Worm (Caenorhabditis elegans) whole organism, young adult: ENCODE results near the gene C17C3.15.

Experiments
- B0019.2 ChIP-seq: fragments of 200-800 bp; sonication (Bioruptor generic); conservative IDR thresholded peaks from 2 replicates; pipeline ENCODE4 v1.3.6; 2022; ENCODE audit warnings: missing genetic modification reagents, missing genetic modification characterization, missing compliant biosample characterization
- B0035.1 ChIP-seq: sonication (generic microtip); optimal IDR thresholded peaks from 2 replicates; lab custom pipeline; 2016; ENCODE audit warnings: missing genetic modification characterization, mild to moderate bottlenecking, missing compliant biosample characterization, missing genotype, missing genetic modification reagents
- B0336.3 ChIP-seq: fragments of 200-800 bp; sonication (Bioruptor generic); IDR thresholded peaks from 2 replicates; pipeline ENCODE4 v1.3.6; 2022; ENCODE audit warnings: missing genetic modification characterization, missing compliant biosample characterization
- C06A6.2 ChIP-seq: fragments of 200-800 bp; sonication (Bioruptor generic); conservative IDR thresholded peaks from 2 replicates; pipeline ENCODE4 v1.3.6; 2022; ENCODE audit warnings: missing genetic modification characterization, missing compliant biosample characterization
- F33H1.4 ChIP-seq: fragments of 200-800 bp; sonication (Bioruptor generic); IDR thresholded peaks from 2 replicates; pipeline ENCODE4 v1.3.6; 2022; ENCODE audit warnings: missing genetic modification reagents, missing genetic modification characterization, missing compliant biosample characterization
- F39B2.1 ChIP-seq: fragments of 200-800 bp; sonication (Bioruptor generic); IDR thresholded peaks from 2 replicates; pipeline ENCODE4 v1.3.6; 2022; ENCODE audit warnings: missing genetic modification reagents, missing genetic modification characterization, missing compliant biosample characterization
- F49E8.2 ChIP-seq: sonication (generic microtip); optimal IDR thresholded peaks from 3 replicates; lab custom pipeline; 2017; ENCODE audit warnings: missing genetic modification characterization, mild to moderate bottlenecking, missing compliant biosample characterization, antibody characterized with exemption, moderate library complexity; ENCODE audit not compliant: insufficient read depth
- F57A8.1 ChIP-seq: fragments of 200-800 bp; sonication (Bioruptor generic); optimal IDR thresholded peaks from 2 replicates; lab custom pipeline; 2018; ENCODE audit warnings: mild to moderate bottlenecking, missing genetic modification characterization, moderate library complexity, missing compliant biosample characterization
- K11D2.4 ChIP-seq: fragments of 200-800 bp; sonication (Bioruptor generic); IDR thresholded peaks from 2 replicates; pipeline ENCODE4 v1.3.6; 2022; ENCODE audit warnings: missing genetic modification reagents, missing genetic modification characterization, missing compliant biosample characterization
- Y53F4B.3 ChIP-seq: fragments of 200-800 bp; sonication (Bioruptor generic); IDR thresholded peaks from 2 replicates; pipeline ENCODE4 v1.3.6; 2022; ENCODE audit warnings: missing genetic modification reagents, missing genetic modification characterization, missing compliant biosample characterization
- Y56A3A.18 ChIP-seq: fragments of 200-800 bp; sonication (Bioruptor generic); IDR thresholded peaks from 2 replicates; pipeline ENCODE4 v1.3.6; 2022; ENCODE audit warnings: missing genetic modification reagents, missing genetic modification characterization, missing compliant biosample characterization
- akir-1 ChIP-seq: fragments of 200-800 bp; sonication (Bioruptor generic); optimal IDR thresholded peaks from 2 replicates; lab custom pipeline; 2018; ENCODE audit warnings: mild to moderate bottlenecking, missing genetic modification characterization, moderate library complexity, missing compliant biosample characterization
- aptf-3 ChIP-seq: fragments of 200-800 bp; sonication (Bioruptor generic); IDR thresholded peaks from 2 replicates; pipeline ENCODE4 v1.3.6; 2022; ENCODE audit warnings: missing genetic modification characterization, missing compliant biosample characterization
- cebp-1 ChIP-seq, 2 experiments: fragments of 200-800 bp in 1 of 2; sonication (Bioruptor generic) in 1 of 2; sonication (generic microtip) in 1 of 2; IDR thresholded peaks in 1 of 2; optimal IDR thresholded peaks in 1 of 2; 2 replicates each; pipeline versions ENCODE4 v1.3.6 to Lab custom; 2017 to 2022; ENCODE audit warnings: missing compliant biosample characterization in 2 of 2, missing genetic modification characterization in 2 of 2, mild to moderate bottlenecking in 1 of 2, missing genetic modification reagents in 1 of 2, moderate library complexity in 1 of 2
- cebp-2 ChIP-seq: fragments of 200-800 bp; sonication (Bioruptor generic); IDR thresholded peaks from 2 replicates; pipeline ENCODE4 v1.3.6; 2022; ENCODE audit warnings: missing genetic modification characterization, missing compliant biosample characterization
- ceh-100 ChIP-seq: fragments of 200-800 bp; sonication (Bioruptor generic); IDR thresholded peaks from 2 replicates; pipeline ENCODE4 v1.3.6; 2022; ENCODE audit warnings: missing genetic modification reagents, missing genetic modification characterization, missing compliant biosample characterization
- ceh-58 ChIP-seq: fragments of 200-800 bp; sonication (Bioruptor generic); IDR thresholded peaks from 2 replicates; pipeline ENCODE4 v1.3.6; 2022; ENCODE audit warnings: missing genetic modification characterization, missing compliant biosample characterization
- egl-18 ChIP-seq: fragments of 200-800 bp; sonication (Bioruptor generic); IDR thresholded peaks from 2 replicates; pipeline ENCODE4 v1.3.6; 2022; ENCODE audit warnings: missing genetic modification reagents, missing genetic modification characterization, missing compliant biosample characterization
- gei-17 ChIP-seq: fragments of 200-800 bp; sonication (Bioruptor generic); optimal IDR thresholded peaks from 2 replicates; lab custom pipeline; 2018; ENCODE audit warnings: mild to moderate bottlenecking, missing genetic modification characterization, missing compliant biosample characterization
- him-1 ChIP-seq: sonication (generic microtip); optimal IDR thresholded peaks from 2 replicates; lab custom pipeline; 2016; ENCODE audit warnings: missing genotype, missing genetic modification reagents, missing genetic modification characterization, missing compliant biosample characterization
- lag-1 ChIP-seq: fragments of 200-800 bp; sonication (Bioruptor generic); IDR thresholded peaks from 2 replicates; pipeline ENCODE4 v1.3.6; 2022; ENCODE audit warnings: missing genetic modification reagents, missing genetic modification characterization, missing compliant biosample characterization
- lin-26 ChIP-seq: fragments of 200-800 bp; sonication (Bioruptor generic); IDR thresholded peaks from 2 replicates; pipeline ENCODE4 v1.3.6; 2022; ENCODE audit warnings: missing genetic modification reagents, missing genetic modification characterization, missing compliant biosample characterization
- lin-54 ChIP-seq: fragments of 200-800 bp; sonication (Bioruptor generic); optimal IDR thresholded peaks from 2 replicates; lab custom pipeline; 2018; ENCODE audit warnings: mild to moderate bottlenecking, missing genetic modification characterization, missing compliant biosample characterization
- lsl-1 ChIP-seq: fragments of 200-800 bp; sonication (Bioruptor generic); optimal IDR thresholded peaks from 2 replicates; lab custom pipeline; 2018; ENCODE audit warnings: mild to moderate bottlenecking, missing genetic modification characterization, moderate library complexity, missing compliant biosample characterization
- madf-10 ChIP-seq: sonication (generic microtip); optimal IDR thresholded peaks from 2 replicates; lab custom pipeline; 2016; ENCODE audit warnings: mild to moderate bottlenecking, missing genetic modification characterization, missing compliant biosample characterization
- madf-6 ChIP-seq: fragments of 200-800 bp; sonication (Bioruptor generic); IDR thresholded peaks from 2 replicates; pipeline ENCODE4 v1.3.6; 2022; ENCODE audit warnings: missing genetic modification reagents, missing genetic modification characterization, missing compliant biosample characterization
- mel-28 ChIP-seq: sonication (generic microtip); optimal IDR thresholded peaks from 2 replicates; lab custom pipeline; 2016; ENCODE audit warnings: borderline replicate concordance, mild to moderate bottlenecking, missing genetic modification characterization, missing compliant biosample characterization
- nfyb-1 ChIP-seq: fragments of 200-800 bp; sonication (Bioruptor generic); IDR thresholded peaks from 2 replicates; pipeline ENCODE4 v1.3.6; 2022; ENCODE audit warnings: missing genetic modification reagents, missing genetic modification characterization, missing compliant biosample characterization
- nhr-179 ChIP-seq: sonication (generic microtip); optimal IDR thresholded peaks from 2 replicates; lab custom pipeline; 2016; ENCODE audit warnings: mild to moderate bottlenecking, missing genetic modification characterization, missing compliant biosample characterization
- nhr-27 ChIP-seq: fragments of 200-800 bp; sonication (Bioruptor generic); optimal IDR thresholded peaks from 2 replicates; lab custom pipeline; 2018; ENCODE audit warnings: mild to moderate bottlenecking, missing genetic modification characterization, moderate library complexity, missing compliant biosample characterization
- nhr-90 ChIP-seq: sonication (generic microtip); optimal IDR thresholded peaks from 2 replicates; lab custom pipeline; 2016; ENCODE audit warnings: missing genotype, mild to moderate bottlenecking, missing genetic modification characterization, missing compliant biosample characterization
- pha-4 ChIP-seq: fragments of 150-350 bp; sonication (generic microtip); optimal IDR thresholded peaks from 2 replicates; lab custom pipeline; 2014; ENCODE audit warnings: missing biosample characterization, missing genetic modification reagents, missing genetic modification characterization
- rcor-1 ChIP-seq: fragments of 200-800 bp; sonication (Bioruptor generic); IDR thresholded peaks from 2 replicates; pipeline ENCODE4 v1.3.6; 2022; ENCODE audit warnings: missing genetic modification reagents, missing genetic modification characterization, missing compliant biosample characterization
- sdz-38 ChIP-seq: sonication (generic microtip); optimal IDR thresholded peaks from 2 replicates; lab custom pipeline; 2016; ENCODE audit warnings: missing genotype, missing genetic modification characterization, missing compliant biosample characterization
- sea-2 ChIP-seq: fragments of 200-800 bp; sonication (Bioruptor generic); IDR thresholded peaks from 2 replicates; pipeline ENCODE4 v1.3.6; 2022; ENCODE audit warnings: missing genetic modification characterization, missing compliant biosample characterization
- snpc-1.1 ChIP-seq: sonication (generic microtip); optimal IDR thresholded peaks from 2 replicates; lab custom pipeline; 2017; ENCODE audit warnings: missing genetic modification characterization, mild to moderate bottlenecking, missing compliant biosample characterization, antibody characterized with exemption, moderate library complexity, missing genotype, missing genetic modification reagents; ENCODE audit not compliant: insufficient read depth
- snpc-3.4 ChIP-seq: sonication (generic microtip); optimal IDR thresholded peaks from 2 replicates; lab custom pipeline; 2017; ENCODE audit warnings: missing genetic modification characterization, mild to moderate bottlenecking, missing compliant biosample characterization, antibody characterized with exemption, moderate library complexity, missing genotype, missing genetic modification reagents
- sptf-2 ChIP-seq: fragments of 200-800 bp; sonication (Bioruptor generic); optimal IDR thresholded peaks from 2 replicates; lab custom pipeline; 2018; ENCODE audit warnings: mild to moderate bottlenecking, missing genetic modification characterization, missing compliant biosample characterization
- tbx-9 ChIP-seq: sonication (generic microtip); optimal IDR thresholded peaks from 2 replicates; lab custom pipeline; 2016; ENCODE audit warnings: borderline replicate concordance, missing genetic modification characterization, inconsistent platforms, missing compliant biosample characterization
- xnd-1 ChIP-seq: sonication (generic microtip); optimal IDR thresholded peaks from 2 replicates; lab custom pipeline; 2016; ENCODE audit warnings: missing genotype, missing genetic modification reagents, missing genetic modification characterization, missing compliant biosample characterization
- zim-3 ChIP-seq: sonication (generic microtip); optimal IDR thresholded peaks from 2 replicates; lab custom pipeline; 2017; ENCODE audit warnings: mild to moderate bottlenecking, missing genetic modification characterization, moderate library complexity, missing compliant biosample characterization
- ztf-18 ChIP-seq: sonication (generic microtip); optimal IDR thresholded peaks from 2 replicates; lab custom pipeline; 2016; ENCODE audit warnings: missing genotype, mild to moderate bottlenecking, missing genetic modification characterization, missing compliant biosample characterization
- ztf-22 ChIP-seq: fragments of 200-800 bp; sonication (Bioruptor generic); optimal IDR thresholded peaks from 2 replicates; lab custom pipeline; 2018; ENCODE audit warnings: mild to moderate bottlenecking, missing genetic modification characterization, moderate library complexity, missing compliant biosample characterization
- ztf-25 ChIP-seq: fragments of 200-800 bp; sonication (Bioruptor generic); IDR thresholded peaks from 2 replicates; pipeline ENCODE4 v1.3.6; 2022; ENCODE audit warnings: missing genetic modification reagents, missing genetic modification characterization, missing compliant biosample characterization
- ztf-28 ChIP-seq: fragments of 200-800 bp; sonication (Bioruptor generic); IDR thresholded peaks from 2 replicates; pipeline ENCODE4 v1.3.6; 2022; ENCODE audit warnings: missing genetic modification reagents, missing genetic modification characterization, missing compliant biosample characterization
- ztf-3 ChIP-seq: fragments of 200-800 bp; sonication (Bioruptor generic); optimal IDR thresholded peaks from 2 replicates; lab custom pipeline; 2018; ENCODE audit warnings: mild to moderate bottlenecking, missing genetic modification characterization, missing compliant biosample characterization

C17C3.15 gene

ce11 chrII:5543476-5544144 is 26.8 kb upstream of the C17C3.15 start (continued):
- TF ChIP-seq B0336.3 (GFP tag; lab: Robert Waterston, UW) (peak; percentile 98), F39B2.1 (GFP tag; lab: Robert Waterston, UW) (peak; percentile 8; the same call in 1 of the 2 replicates), lag-1 (GFP tag; lab: Robert Waterston, UW) (peak; percentile 75; the same call in 1 of the 2 replicates), madf-10 (peak; percentile 94), ceh-100 (GFP tag; lab: Robert Waterston, UW) (peak; percentile 84), sdz-38 (tag; lab: Kevin White, UChicago) (peak; percentile 44), xnd-1 (tag; lab: Kevin White, UChicago) (peak; percentile 15), snpc-3.4 (tag; lab: Kevin White, UChicago) (peak; percentile 93), C06A6.2 (GFP tag; lab: Robert Waterston, UW) (peak; percentile 96), snpc-1.1 (tag; lab: Kevin White, UChicago) (peak; percentile 95), B0035.1 (tag; lab: Kevin White, UChicago) (peak; percentile 94), ztf-22 (peak; percentile 86), cebp-2 (GFP tag; lab: Robert Waterston, UW) (peak; percentile 83; the same call in 1 of the 2 replicates), Y56A3A.18 (GFP tag; lab: Robert Waterston, UW) (peak; percentile 91), F57A8.1 (GFP tag; lab: Kevin White, UChicago) (peak; percentile 78)

ce11 chrII:5544145-5544515 is 26.3 kb upstream of the C17C3.15 start:
- TF ChIP-seq him-1 (tag; lab: Kevin White, UChicago) (no peak), nfyb-1 (GFP tag; lab: Robert Waterston, UW) (no peak; the same call in 1 of the 2 replicates), ztf-28 (GFP tag; lab: Robert Waterston, UW) (no peak), mel-28 (tag; lab: Kevin White, UChicago) (no peak), sptf-2 (no peak), ztf-18 (tag; lab: Kevin White, UChicago) (no peak), Y53F4B.3 (no peak), akir-1 (GFP tag; lab: Kevin White, UChicago) (no peak), nhr-27 (no peak), F49E8.2 (tag; lab: Kevin White, UChicago) (no peak), nhr-90 (tag; lab: Kevin White, UChicago) (no peak), ztf-25 (GFP tag; lab: Robert Waterston, UW) (no peak), cebp-1 (GFP tag; IDR thresholded peaks at IDR 0.05; lab: Robert Waterston, UW) (peak; percentile 64), cebp-1 (tag; optimal IDR thresholded peaks at IDR 0.05; lab: Kevin White, UChicago) (peak; percentile 60), zim-3 (tag; lab: Kevin White, UChicago) (no peak), B0019.2 (GFP tag; lab: Robert Waterston, UW) (no peak), lag-1 (GFP tag; lab: Robert Waterston, UW) (no peak), nhr-179 (tag; lab: Kevin White, UChicago) (no peak), pha-4 (tag; lab: Kevin White, UChicago) (peak; percentile 92), ztf-3 (GFP tag; lab: Kevin White, UChicago) (no peak), egl-18 (GFP tag; lab: Robert Waterston, UW) (0 out of 2 replicates have a peak, but pooled peaks have one; percentile 9), F33H1.4 (GFP tag; lab: Robert Waterston, UW) (no peak), lin-54 (GFP tag; lab: Kevin White, UChicago) (peak; percentile 25), ceh-58 (no peak), aptf-3 (GFP tag; lab: Robert Waterston, UW) (no peak; the same call in 1 of the 2 replicates), gei-17 (no peak), lsl-1 (no peak), sea-2 (GFP tag; lab: Robert Waterston, UW) (no peak), tbx-9 (tag; lab: Kevin White, UChicago) (no peak), rcor-1 (GFP tag; lab: Robert Waterston, UW) (peak; percentile 31; the same call in 1 of the 2 replicates), madf-6 (GFP tag; lab: Robert Waterston, UW) (peak; percentile 30; the same call in 1 of the 2 replicates), K11D2.4 (peak; percentile 62; the same call in 1 of the 2 replicates), lin-26 (GFP tag; lab: Robert Waterston, UW) (no peak)
